Fruit fly (Drosophila melanogaster): ENCODE measurements around the gene CG6508.

Gene CG6508

dm6 chr2L:10856328-10856942 lies 37.5 kb downstream of the CG6508 start, which contains the start of gene Dnz1:
Gene Dnz1, minus strand, starts transcription at chr2L:10856644.
- peak; percentile 60 for TF ChIP-seq Xrp1 (GFP tag; IDR thresholded peaks at IDR 0.05)
- TF ChIP-seq CG9727 (GFP tag; optimal IDR thresholded peaks at IDR 0.05) = peak; percentile 43
- TF ChIP-seq CG18599 (GFP tag; optimal IDR thresholded peaks at IDR 0.05) = peak; percentile 58
- peak; percentile 89 for TF ChIP-seq row (GFP tag; IDR thresholded peaks at IDR 0.05)
- no peak for TF ChIP-seq CG9876 (GFP tag; optimal IDR thresholded peaks at IDR 0.05)
- peak; percentile 25; the same call in 1 of the 3 replicates for TF ChIP-seq Opbp (GFP tag; IDR thresholded peaks at IDR 0.05; ENCODE audit: partially characterized antibody)
- peak; percentile 72 for TF ChIP-seq lmd (GFP tag; IDR thresholded peaks at IDR 0.05)
- no peak for TF ChIP-seq hth (optimal IDR thresholded peaks at IDR 0.05)
- TF ChIP-seq CG16863 (GFP tag; optimal IDR thresholded peaks at IDR 0.05) = no peak
- TF ChIP-seq CG6854 (GFP tag; optimal IDR thresholded peaks at IDR 0.05) = no peak
- TF ChIP-seq zen (tag; optimal IDR thresholded peaks at IDR 0.05) = peak; percentile 14
- peak; percentile 19; the same call in 1 of the 3 replicates for TF ChIP-seq B-H1 (GFP tag; IDR thresholded peaks at IDR 0.05)
- peak; percentile 74 for TF ChIP-seq CG32532 (GFP tag; IDR thresholded peaks at IDR 0.05)
- TF ChIP-seq Sox100B (GFP tag; optimal IDR thresholded peaks at IDR 0.05) = peak; percentile 33
- peak; percentile 65 for TF ChIP-seq CG3847 (GFP tag; IDR thresholded peaks at IDR 0.05)
- TF ChIP-seq grn (GFP tag; optimal IDR thresholded peaks at IDR 0.05) = no peak
- peak; percentile 38 for TF ChIP-seq HLH54F (GFP tag; optimal IDR thresholded peaks at IDR 0.05)
- no peak for TF ChIP-seq dati (GFP tag; IDR thresholded peaks at IDR 0.05)
- peak; percentile 35 for TF ChIP-seq Deaf1 (tag; optimal IDR thresholded peaks at IDR 0.05)
- peak; percentile 69 for TF ChIP-seq CG30403 (GFP tag; optimal IDR thresholded peaks at IDR 0.05)
- TF ChIP-seq CG7839 (tag; optimal IDR thresholded peaks at IDR 0.05) = peak; percentile 68
- peak; percentile 58 for TF ChIP-seq grau (tag; optimal IDR thresholded peaks at IDR 0.05)
- peak; percentile 0 for TF ChIP-seq slou (GFP tag; optimal IDR thresholded peaks at IDR 0.05)
- no peak for TF ChIP-seq emc (GFP tag; optimal IDR thresholded peaks at IDR 0.05)
- peak; percentile 32 for TF ChIP-seq CG3281 (GFP tag; optimal IDR thresholded peaks at IDR 0.05)
- peak; percentile 31 for TF ChIP-seq pzg (GFP tag; optimal IDR thresholded peaks at IDR 0.05)
- TF ChIP-seq wor (GFP tag; IDR thresholded peaks at IDR 0.05) = peak; percentile 36; the same call in 1 of the 2 replicates
- TF ChIP-seq ftz-f1 (GFP tag; optimal IDR thresholded peaks at IDR 0.05) = no peak
- peak; percentile 75 for TF ChIP-seq CG11247 (GFP tag; IDR thresholded peaks at IDR 0.05)
- peak; percentile 48 for TF ChIP-seq Sox102F (GFP tag; optimal IDR thresholded peaks at IDR 0.05)
- peak; percentile 58 for TF ChIP-seq CG11504 (tag; optimal IDR thresholded peaks at IDR 0.05)
- TF ChIP-seq pita (GFP tag; optimal IDR thresholded peaks at IDR 0.05) = no peak
- TF ChIP-seq CG12299 (tag; optimal IDR thresholded peaks at IDR 0.05) = no peak
- peak in 1 of 2 experiments; percentile 58 for TF ChIP-seq Hr51 (GFP tag; optimal IDR thresholded peaks at IDR 0.05)
- 0 out of 2 replicates have a peak, but pooled peaks have one; percentile 20 for TF ChIP-seq E2f1 (GFP tag; IDR thresholded peaks at IDR 0.05)
- TF ChIP-seq HHEX (GFP tag; optimal IDR thresholded peaks at IDR 0.05) = peak; percentile 1
- peak; percentile 58 for TF ChIP-seq CG4424 (GFP tag; optimal IDR thresholded peaks at IDR 0.05)
- TF ChIP-seq MBD-R2 (GFP tag; IDR thresholded peaks at IDR 0.05) = peak; percentile 67
- TF ChIP-seq CG10267 (tag; optimal IDR thresholded peaks at IDR 0.05) = peak; percentile 31
- peak; percentile 39 for TF ChIP-seq unpg (GFP tag; optimal IDR thresholded peaks at IDR 0.05)
- peak; percentile 83 for TF ChIP-seq sens (GFP tag)
- TF ChIP-seq pnt (GFP tag; optimal IDR thresholded peaks at IDR 0.05) = peak; percentile 18
- peak; percentile 58 for TF ChIP-seq chm (GFP tag; IDR thresholded peaks at IDR 0.05)
- no peak for TF ChIP-seq CG3838 (GFP tag; optimal IDR thresholded peaks at IDR 0.05)
- peak; percentile 50; the same call in 2 of the 4 replicates for TF ChIP-seq Gug (GFP tag; IDR thresholded peaks at IDR 0.05)
- peak; percentile 56 for TF ChIP-seq nmo (GFP tag; optimal IDR thresholded peaks at IDR 0.05)
- peak; percentile 70 for TF ChIP-seq lilli (GFP tag; optimal IDR thresholded peaks at IDR 0.05)
- TF ChIP-seq jumu (GFP tag; optimal IDR thresholded peaks at IDR 0.05) = peak; percentile 36
- TF ChIP-seq Xbp1 (GFP tag; optimal IDR thresholded peaks at IDR 0.05) = peak; percentile 67
- no peak for TF ChIP-seq prd (optimal IDR thresholded peaks at IDR 0.05)
- TF ChIP-seq prd (GFP tag; IDR thresholded peaks at IDR 0.05) = peak; percentile 58; the same call in 2 of the 3 replicates
